Fruit fly (Drosophila melanogaster) whole organism, embryonic: ENCODE measurements around the gene CG32243.

Source experiments
- Abd-B ChIP-seq: fragments of 200-800 bp; sonication (Bioruptor generic); optimal IDR thresholded peaks from 2 replicates; lab custom pipeline; 2018; ENCODE audit warnings: missing biosample characterization, mild to moderate bottlenecking, missing genetic modification characterization, moderate library complexity
- Aef1 ChIP-seq: fragments of 200-800 bp; sonication (Bioruptor generic); IDR thresholded peaks from 3 replicates; pipeline ENCODE4 v1.3.6; 2022; ENCODE audit warnings: missing biosample characterization, missing genetic modification characterization
- Awh ChIP-seq: fragments of 200-800 bp; sonication (Bioruptor generic); IDR thresholded peaks from 2 replicates; pipeline ENCODE4, ENCODE4 v1.3.6; 2022; ENCODE audit warnings: missing biosample characterization, missing genetic modification characterization
- CG10274 ChIP-seq: fragments of 200-800 bp; sonication (Bioruptor generic); optimal IDR thresholded peaks from 3 replicates; lab custom pipeline; 2017; ENCODE audit warnings: missing biosample characterization, mild to moderate bottlenecking, missing genetic modification characterization
- CG12391 ChIP-seq: fragments of 200-800 bp; sonication (Bioruptor generic); optimal IDR thresholded peaks from 3 replicates; lab custom pipeline; 2018; ENCODE audit warnings: missing biosample characterization, mild to moderate bottlenecking, missing genetic modification characterization, moderate library complexity
- CG13775 ChIP-seq: fragments of 200-800 bp; sonication (Bioruptor generic); optimal IDR thresholded peaks from 3 replicates; lab custom pipeline; 2017; ENCODE audit warnings: missing biosample characterization, mild to moderate bottlenecking, missing genetic modification characterization
- CG14050 ChIP-seq: fragments of 200-800 bp; sonication (Bioruptor generic); IDR thresholded peaks from 3 replicates; pipeline ENCODE4 v1.3.6; 2022; ENCODE audit warnings: missing biosample characterization, missing genetic modification characterization
- CG15073 ChIP-seq: fragments of 200-800 bp; sonication (Bioruptor generic); optimal IDR thresholded peaks from 2 replicates; lab custom pipeline; 2016; ENCODE audit warnings: missing biosample characterization, missing genetic modification characterization
- CG1602 ChIP-seq: fragments of 200-800 bp; sonication (Bioruptor generic); optimal IDR thresholded peaks from 3 replicates; lab custom pipeline; 2016; ENCODE audit warnings: missing biosample characterization, missing genetic modification characterization
- CG17912 ChIP-seq: fragments of 200-800 bp; sonication (Bioruptor generic); optimal IDR thresholded peaks from 2 replicates; lab custom pipeline; 2018; ENCODE audit warnings: missing biosample characterization, mild to moderate bottlenecking, missing genetic modification characterization
- CG1792 ChIP-seq: fragments of 200-800 bp; sonication (Bioruptor generic); optimal IDR thresholded peaks from 2 replicates; lab custom pipeline; 2016; ENCODE audit warnings: missing biosample characterization, missing genetic modification characterization
- CG18476 ChIP-seq: fragments of 200-800 bp; sonication (Bioruptor generic); optimal IDR thresholded peaks from 2 replicates; lab custom pipeline; 2016; ENCODE audit warnings: missing biosample characterization, mild to moderate bottlenecking, missing genetic modification characterization
- CG18764 ChIP-seq: fragments of 200-800 bp; sonication (Bioruptor generic); optimal IDR thresholded peaks from 3 replicates; lab custom pipeline; 2016; ENCODE audit warnings: missing biosample characterization, missing genetic modification characterization
- CG31388 ChIP-seq: fragments of 200-800 bp; sonication (Bioruptor generic); optimal IDR thresholded peaks from 2 replicates; lab custom pipeline; 2016; ENCODE audit warnings: missing biosample characterization, missing genetic modification characterization
- CG34376 ChIP-seq: fragments of 200-800 bp; sonication (Bioruptor generic); optimal IDR thresholded peaks from 2 replicates; lab custom pipeline; 2018; ENCODE audit warnings: missing biosample characterization, mild to moderate bottlenecking, missing genetic modification characterization
- CG8924 ChIP-seq: fragments of 200-800 bp; optimal IDR thresholded peaks from 3 replicates; lab custom pipeline; 2019; ENCODE audit warnings: missing biosample characterization, mild to moderate bottlenecking, missing genetic modification characterization, moderate library complexity
- Camta ChIP-seq: fragments of 200-800 bp; sonication (Bioruptor generic); optimal IDR thresholded peaks from 2 replicates; lab custom pipeline; 2016; ENCODE audit warnings: missing biosample characterization, missing genetic modification characterization
- Elba2 ChIP-seq: fragments of 200-800 bp; sonication (Bioruptor generic); optimal IDR thresholded peaks from 3 replicates; lab custom pipeline; 2016; ENCODE audit warnings: missing biosample characterization, missing genetic modification characterization
- H15 ChIP-seq: fragments of 200-800 bp; sonication (Bioruptor generic); IDR thresholded peaks from 3 replicates; pipeline ENCODE4 v1.3.6; 2022; ENCODE audit warnings: missing biosample characterization, missing genetic modification characterization
- Hand ChIP-seq: fragments of 200-800 bp; sonication (Bioruptor generic); optimal IDR thresholded peaks from 2 replicates; lab custom pipeline; 2017; ENCODE audit warnings: mild to moderate bottlenecking, missing biosample characterization, missing genetic modification reagents, missing genetic modification characterization
- HmgZ ChIP-seq: fragments of 200-800 bp; sonication (Bioruptor generic); optimal IDR thresholded peaks from 2 replicates; lab custom pipeline; 2018; ENCODE audit warnings: missing biosample characterization, mild to moderate bottlenecking, missing genetic modification characterization
- Hmr ChIP-seq: fragments of 200-800 bp; sonication (Bioruptor generic); optimal IDR thresholded peaks from 3 replicates; lab custom pipeline; 2017; ENCODE audit warnings: mild to moderate bottlenecking, missing biosample characterization, missing genetic modification reagents, missing genetic modification characterization
- Jarid2 ChIP-seq: fragments of 200-800 bp; sonication (Bioruptor generic); optimal IDR thresholded peaks from 3 replicates; lab custom pipeline; 2017; ENCODE audit warnings: mild to moderate bottlenecking, missing biosample characterization, missing genetic modification reagents, missing genetic modification characterization
- PHDP ChIP-seq: fragments of 200-800 bp; sonication (Bioruptor generic); optimal IDR thresholded peaks from 3 replicates; lab custom pipeline; 2018; ENCODE audit warnings: missing biosample characterization, mild to moderate bottlenecking, missing genetic modification characterization, moderate library complexity
- Sox100B ChIP-seq: fragments of 200-800 bp; sonication (Bioruptor generic); optimal IDR thresholded peaks from 3 replicates; lab custom pipeline; 2018; ENCODE audit warnings: missing biosample characterization, mild to moderate bottlenecking, missing genetic modification characterization
- Trl ChIP-seq, 3 experiments: fragments of >200 bp in 2 of 3; fragments of 200-800 bp in 1 of 3; sonication (Bioruptor generic) in 1 of 3; optimal IDR thresholded peaks; 2 replicates in 1 of 3; 3 replicates in 2 of 3; lab custom pipeline; 2016 to 2017; ENCODE audit warnings: missing biosample characterization in 1 of 3, missing genetic modification characterization in 1 of 3
- Vsx1 ChIP-seq: fragments of 200-800 bp; sonication (Bioruptor generic); optimal IDR thresholded peaks from 2 replicates; lab custom pipeline; 2017; ENCODE audit warnings: missing biosample characterization, mild to moderate bottlenecking, missing genetic modification characterization, missing genetic modification reagents
- amos ChIP-seq: fragments of 200-800 bp; sonication (Bioruptor generic); IDR thresholded peaks from 2 replicates; pipeline ENCODE4 v1.3.6; 2022; ENCODE audit warnings: missing biosample characterization, missing genetic modification characterization; ENCODE audit not compliant: partially characterized antibody
- aop ChIP-seq: fragments of 200-800 bp; sonication (Bioruptor generic); IDR thresholded peaks from 2 replicates; pipeline ENCODE4 v1.3.6; 2022; ENCODE audit warnings: missing biosample characterization, missing genetic modification characterization
- br ChIP-seq: fragments of >200 bp; optimal IDR thresholded peaks from 2 replicates; lab custom pipeline; 2017
- cg ChIP-seq: fragments of 200-800 bp; sonication (Bioruptor generic); optimal IDR thresholded peaks from 3 replicates; lab custom pipeline; 2019; ENCODE audit warnings: missing biosample characterization, mild to moderate bottlenecking, missing genetic modification characterization, moderate library complexity
- cwo ChIP-seq: fragments of 200-800 bp; sonication (Bioruptor generic); optimal IDR thresholded peaks from 3 replicates; lab custom pipeline; 2017; ENCODE audit warnings: missing biosample characterization, missing genetic modification characterization, mild to moderate bottlenecking, moderate library complexity, missing genetic modification reagents
- disco-r ChIP-seq: fragments of 200-800 bp; sonication (Bioruptor generic); optimal IDR thresholded peaks from 2 replicates; lab custom pipeline; 2016; ENCODE audit warnings: missing biosample characterization, missing genetic modification characterization
- en ChIP-seq: fragments of 200-800 bp; sonication (Bioruptor generic); optimal IDR thresholded peaks from 2 replicates; lab custom pipeline; 2016; ENCODE audit warnings: missing biosample characterization, missing genetic modification characterization
- fd102C ChIP-seq: fragments of 200-800 bp; sonication (Bioruptor generic); optimal IDR thresholded peaks from 2 replicates; lab custom pipeline; 2018; ENCODE audit warnings: missing biosample characterization, mild to moderate bottlenecking, missing genetic modification characterization, moderate library complexity
- fd3F ChIP-seq: fragments of 200-800 bp; sonication (Bioruptor generic); optimal IDR thresholded peaks from 2 replicates; lab custom pipeline; 2018; ENCODE audit warnings: missing biosample characterization, mild to moderate bottlenecking, missing genetic modification characterization, moderate library complexity
- gce ChIP-seq: fragments of 200-800 bp; sonication (Bioruptor generic); IDR thresholded peaks from 3 replicates; pipeline ENCODE4 v1.3.6; 2022; ENCODE audit warnings: missing biosample characterization, missing genetic modification characterization
- gfzf ChIP-seq: fragments of 200-800 bp; sonication (Bioruptor generic); optimal IDR thresholded peaks from 2 replicates; lab custom pipeline; 2016; ENCODE audit warnings: missing biosample characterization, mild to moderate bottlenecking, missing genetic modification characterization, moderate library complexity
- grn ChIP-seq: fragments of 200-800 bp; sonication (Bioruptor generic); optimal IDR thresholded peaks from 3 replicates; lab custom pipeline; 2017; ENCODE audit warnings: missing biosample characterization, missing genetic modification characterization
- gro ChIP-seq: fragments of 200-800 bp; sonication (Bioruptor generic); optimal IDR thresholded peaks from 2 replicates; lab custom pipeline; 2016; ENCODE audit warnings: missing biosample characterization, missing genetic modification characterization
- hth ChIP-seq: fragments of >200 bp; optimal IDR thresholded peaks from 2 replicates; lab custom pipeline; 2017; ENCODE audit warnings: inconsistent platforms
- jing ChIP-seq: fragments of 200-800 bp; sonication (Bioruptor generic); optimal IDR thresholded peaks from 2 replicates; lab custom pipeline; 2018; ENCODE audit warnings: missing biosample characterization, mild to moderate bottlenecking, missing genetic modification characterization
- mam ChIP-seq: fragments of 200-800 bp; sonication (Bioruptor generic); optimal IDR thresholded peaks from 3 replicates; lab custom pipeline; 2016; ENCODE audit warnings: missing biosample characterization, missing genetic modification characterization
- peb ChIP-seq: fragments of 200-800 bp; sonication (Bioruptor generic); IDR thresholded peaks from 2 replicates; pipeline ENCODE4 v1.3.6; 2022; ENCODE audit warnings: missing biosample characterization, missing genetic modification characterization
- ro ChIP-seq: fragments of 200-800 bp; sonication (Bioruptor generic); IDR thresholded peaks from 2 replicates; pipeline ENCODE4 v1.3.6; 2022; ENCODE audit warnings: missing biosample characterization, missing genetic modification characterization
- run ChIP-seq: fragments of 200-800 bp; sonication (Bioruptor generic); optimal IDR thresholded peaks from 3 replicates; lab custom pipeline; 2018; ENCODE audit warnings: missing biosample characterization, mild to moderate bottlenecking, missing genetic modification characterization
- stwl ChIP-seq: fragments of 200-800 bp; sonication (Bioruptor generic); optimal IDR thresholded peaks from 3 replicates; lab custom pipeline; 2018; ENCODE audit warnings: missing biosample characterization, mild to moderate bottlenecking, missing genetic modification characterization, moderate library complexity
- tgo ChIP-seq: fragments of 200-800 bp; sonication (Bioruptor generic); IDR thresholded peaks from 3 replicates; pipeline ENCODE4 v1.3.6; 2022; ENCODE audit warnings: missing biosample characterization, missing genetic modification characterization
- vnd ChIP-seq: fragments of 200-800 bp; sonication (Bioruptor generic); IDR thresholded peaks from 3 replicates; pipeline ENCODE4 v1.3.6; 2022; ENCODE audit warnings: missing biosample characterization, missing genetic modification characterization; ENCODE audit not compliant: partially characterized antibody

The CG32243 gene

dm6 chr3L:4541573-4542371, 728 bp upstream of the CG32243 start, which contains the start of gene CG11357 (continued):
- TF ChIP-seq hth (lab: Kevin White, UChicago) (no peak), gce (GFP tag; lab: Robert Waterston, UW) (peak; percentile 99), HmgZ (tag; lab: Kevin White, UChicago) (peak; percentile 98), CG1602 (GFP tag; lab: Kevin White, UChicago) (peak; percentile 97), CG13775 (GFP tag; lab: Kevin White, UChicago) (peak; percentile 97), CG10274 (GFP tag; lab: Kevin White, UChicago) (peak; percentile 86), Vsx1 (GFP tag; lab: Kevin White, UChicago) (peak; percentile 95), CG14050 (GFP tag; lab: Robert Waterston, UW) (peak; percentile 98), H15 (GFP tag; lab: Robert Waterston, UW) (peak; percentile 99), CG18476 (peak; percentile 89), aop (GFP tag; lab: Robert Waterston, UW) (peak; percentile 75), CG1792 (GFP tag; lab: Kevin White, UChicago) (peak; percentile 64), cwo (GFP tag; lab: Kevin White, UChicago) (peak; percentile 96), CG8924 (peak; percentile 99), Sox100B (GFP tag; lab: Kevin White, UChicago) (peak; percentile 98), CG31388 (GFP tag; lab: Kevin White, UChicago) (peak; percentile 90), PHDP (tag; lab: Kevin White, UChicago) (peak; percentile 100), en (GFP tag; lab: Kevin White, UChicago) (peak; percentile 47), Awh (peak; percentile 99), Trl (optimal IDR thresholded peaks at IDR 0.05; lab: Kevin White, UChicago) (peak; percentile 84 to 87), Trl (GFP tag; optimal IDR thresholded peaks at IDR 0.05; lab: Kevin White, UChicago) (peak; percentile 80), cg (GFP tag; lab: Kevin White, UChicago) (no peak), Camta (GFP tag; lab: Kevin White, UChicago) (peak; percentile 76), disco-r (GFP tag; lab: Kevin White, UChicago) (peak; percentile 21), Elba2 (peak; percentile 38), mam (GFP tag; lab: Kevin White, UChicago) (peak; percentile 86), jing (GFP tag; lab: Kevin White, UChicago) (peak; percentile 90), Hmr (GFP tag; lab: Kevin White, UChicago) (peak; percentile 99), gro (GFP tag; lab: Kevin White, UChicago) (peak; percentile 84), gfzf (no peak), peb (peak; percentile 98), fd102C (peak; percentile 75), br (lab: Kevin White, UChicago) (no peak), stwl (tag; lab: Kevin White, UChicago) (peak; percentile 95), Hand (peak; percentile 98), grn (GFP tag; lab: Kevin White, UChicago) (peak; percentile 34), Jarid2 (peak; percentile 84), tgo (GFP tag; lab: Robert Waterston, UW) (peak; percentile 99), Abd-B (GFP tag; lab: Kevin White, UChicago) (peak; percentile 97), fd3F (peak; percentile 99), CG15073 (GFP tag; lab: Kevin White, UChicago) (peak; percentile 81), CG18764 (GFP tag; lab: Kevin White, UChicago) (peak; percentile 92), CG34376 (GFP tag; lab: Kevin White, UChicago) (peak; percentile 94), CG17912 (GFP tag; lab: Kevin White, UChicago) (peak; percentile 90), vnd (GFP tag; lab: Robert Waterston, UW) (peak; percentile 78), Aef1 (GFP tag; lab: Robert Waterston, UW) (peak; percentile 99), amos (GFP tag; lab: Robert Waterston, UW) (peak; percentile 86), CG12391 (peak; percentile 99), ro (GFP tag; lab: Robert Waterston, UW) (peak; percentile 97), run (tag; lab: Kevin White, UChicago) (peak; percentile 99)
